Worm (Caenorhabditis elegans) whole organism, mixed stage, embryonic: ENCODE data around the gene sup-35.

Experiments used
- M03D4.4 ChIP-seq: sonication (generic microtip); optimal IDR thresholded peaks from 2 replicates; lab custom pipeline; 2017; ENCODE audit warnings: mild to moderate bottlenecking, missing genetic modification characterization, missing compliant biosample characterization
- bed-3 ChIP-seq: fragments of 200-800 bp; sonication (Bioruptor generic); optimal IDR thresholded peaks from 3 replicates; lab custom pipeline; 2018; ENCODE audit warnings: mild to moderate bottlenecking, missing genetic modification characterization, moderate library complexity, missing compliant biosample characterization
- blmp-1 ChIP-seq: fragments of 150-350 bp; optimal IDR thresholded peaks from 2 replicates; lab custom pipeline; 2014; ENCODE audit warnings: missing biosample characterization, missing genetic modification characterization
- ceh-39 ChIP-seq: fragments of 150-350 bp; optimal IDR thresholded peaks from 2 replicates; lab custom pipeline; 2014; ENCODE audit warnings: missing biosample characterization, missing genetic modification characterization
- ceh-43 ChIP-seq: fragments of 200-800 bp; sonication (Bioruptor generic); optimal IDR thresholded peaks from 2 replicates; lab custom pipeline; 2018; ENCODE audit warnings: mild to moderate bottlenecking, missing genetic modification characterization, moderate library complexity, missing compliant biosample characterization
- ces-1 ChIP-seq: fragments of 150-350 bp; optimal IDR thresholded peaks from 2 replicates; lab custom pipeline; 2014; ENCODE audit warnings: missing biosample characterization, missing genetic modification reagents, missing genetic modification characterization
- cnd-1 ChIP-seq: fragments of 200-800 bp; sonication (Bioruptor generic); optimal IDR thresholded peaks from 2 replicates; lab custom pipeline; 2018; ENCODE audit warnings: mild to moderate bottlenecking, missing genetic modification characterization, missing compliant biosample characterization
- drap-1 ChIP-seq: fragments of 200-800 bp; sonication (Bioruptor generic); optimal IDR thresholded peaks from 3 replicates; lab custom pipeline; 2018; ENCODE audit warnings: mild to moderate bottlenecking, missing genetic modification characterization, missing compliant biosample characterization
- elt-1 ChIP-seq: sonication (generic microtip); optimal IDR thresholded peaks from 2 replicates; lab custom pipeline; 2017; ENCODE audit warnings: missing genetic modification characterization, mild to moderate bottlenecking, missing compliant biosample characterization, antibody characterized with exemption, moderate library complexity, borderline replicate concordance; ENCODE audit not compliant: insufficient read depth
- flh-1 ChIP-seq: fragments of 200-800 bp; sonication (Bioruptor generic); optimal IDR thresholded peaks from 2 replicates; lab custom pipeline; 2018; ENCODE audit warnings: mild to moderate bottlenecking, missing genetic modification characterization, moderate library complexity, missing compliant biosample characterization
- ham-2 ChIP-seq: fragments of 200-800 bp; sonication (Bioruptor generic); optimal IDR thresholded peaks from 2 replicates; lab custom pipeline; 2018; ENCODE audit warnings: mild to moderate bottlenecking, missing genetic modification characterization, missing compliant biosample characterization
- hlh-1 ChIP-seq: fragments of 150-350 bp; optimal IDR thresholded peaks from 2 replicates; lab custom pipeline; 2014; ENCODE audit warnings: missing biosample characterization, missing genetic modification reagents, missing genetic modification characterization
- lin-13 ChIP-seq: fragments of 150-350 bp; optimal IDR thresholded peaks from 2 replicates; lab custom pipeline; 2014; ENCODE audit warnings: missing biosample characterization, missing genetic modification characterization
- lin-32 ChIP-seq: fragments of 200-800 bp; sonication (Bioruptor generic); optimal IDR thresholded peaks from 2 replicates; lab custom pipeline; 2018; ENCODE audit warnings: mild to moderate bottlenecking, missing genetic modification characterization, missing compliant biosample characterization
- lsy-2 ChIP-seq: fragments of 150-350 bp; optimal IDR thresholded peaks from 2 replicates; lab custom pipeline; 2014; ENCODE audit warnings: missing biosample characterization, missing genetic modification characterization
- mab-5 ChIP-seq: fragments of 150-350 bp; optimal IDR thresholded peaks from 2 replicates; lab custom pipeline; 2014; ENCODE audit warnings: missing biosample characterization, missing genetic modification characterization
- mep-1 ChIP-seq: fragments of 150-350 bp; optimal IDR thresholded peaks from 2 replicates; lab custom pipeline; 2017; ENCODE audit warnings: missing biosample characterization, missing genetic modification reagents, missing genetic modification characterization, inconsistent platforms
- nhr-12 ChIP-seq: fragments of 150-350 bp; optimal IDR thresholded peaks from 2 replicates; lab custom pipeline; 2014; ENCODE audit warnings: missing biosample characterization, missing genetic modification characterization
- nhr-237 ChIP-seq: fragments of 150-350 bp; optimal IDR thresholded peaks from 2 replicates; lab custom pipeline; 2014; ENCODE audit warnings: missing biosample characterization, missing genetic modification characterization
- nhr-28 ChIP-seq: fragments of 150-350 bp; optimal IDR thresholded peaks from 2 replicates; lab custom pipeline; 2014; ENCODE audit warnings: missing biosample characterization, missing genetic modification characterization
- nhr-76 ChIP-seq: sonication (generic microtip); optimal IDR thresholded peaks from 2 replicates; lab custom pipeline; 2017; ENCODE audit warnings: missing biosample characterization, missing genetic modification characterization
- pha-4 ChIP-seq: fragments of 150-350 bp; optimal IDR thresholded peaks from 2 replicates; lab custom pipeline; 2018; ENCODE audit warnings: missing biosample characterization, missing genetic modification reagents, missing genetic modification characterization
- sem-2 ChIP-seq: fragments of 200-800 bp; sonication (Bioruptor generic); optimal IDR thresholded peaks from 2 replicates; lab custom pipeline; 2018; ENCODE audit warnings: mild to moderate bottlenecking, missing genetic modification characterization, missing compliant biosample characterization
- sptf-1 ChIP-seq: sonication (generic microtip); optimal IDR thresholded peaks from 2 replicates; lab custom pipeline; 2017; ENCODE audit warnings: mild to moderate bottlenecking, missing genetic modification characterization, moderate library complexity, missing compliant biosample characterization
- unc-120 ChIP-seq: sonication (generic microtip); optimal IDR thresholded peaks from 2 replicates; lab custom pipeline; 2017; ENCODE audit warnings: missing genetic modification characterization, missing compliant biosample characterization; ENCODE audit not compliant: poor library complexity, severe bottlenecking
- unc-39 ChIP-seq: fragments of 150-350 bp; optimal IDR thresholded peaks from 2 replicates; lab custom pipeline; 2014; ENCODE audit warnings: missing biosample characterization, missing genetic modification characterization
- unc-62 ChIP-seq: fragments of 150-350 bp; optimal IDR thresholded peaks from 2 replicates; lab custom pipeline; 2014; ENCODE audit warnings: missing biosample characterization, missing genetic modification reagents, missing genetic modification characterization
- zip-8 ChIP-seq: fragments of 150-350 bp; optimal IDR thresholded peaks from 2 replicates; lab custom pipeline; 2014; ENCODE audit warnings: missing biosample characterization, missing genetic modification characterization
- ztf-11 ChIP-seq: fragments of 150-350 bp; optimal IDR thresholded peaks from 2 replicates; lab custom pipeline; 2014; ENCODE audit warnings: missing biosample characterization, missing genetic modification characterization

Gene sup-35

ce11 chrIII:11070210-11070609 lies 48.8 kb downstream of the sup-35 start:
- no peak for TF ChIP-seq hlh-1 (tag; lab: Kevin White, UChicago)
- no peak for TF ChIP-seq ceh-43
- no peak for TF ChIP-seq ceh-39 (tag; lab: Kevin White, UChicago)
- no peak for TF ChIP-seq zip-8 (tag; lab: Kevin White, UChicago)

- TF ChIP-seq bed-3 (GFP tag; lab: Kevin White, UChicago) (no peak), blmp-1 (tag; lab: Kevin White, UChicago) (no peak), lsy-2 (tag; lab: Kevin White, UChicago) (no peak), lin-32 (no peak), nhr-12 (tag; lab: Kevin White, UChicago) (no peak), ceh-43 (no peak), pha-4 (tag; lab: Kevin White, UChicago) (no peak), zip-8 (tag; lab: Kevin White, UChicago) (no peak), mep-1 (tag; lab: Kevin White, UChicago) (no peak), mab-5 (tag; lab: Kevin White, UChicago) (no peak), cnd-1 (tag; lab: Kevin White, UChicago) (no peak), nhr-28 (tag; lab: Kevin White, UChicago) (no peak), hlh-1 (tag; lab: Kevin White, UChicago) (no peak), unc-120 (tag; lab: Kevin White, UChicago) (no peak), flh-1 (GFP tag; lab: Kevin White, UChicago) (no peak), ham-2 (GFP tag; lab: Kevin White, UChicago) (no peak), ces-1 (GFP tag; lab: Kevin White, UChicago) (no peak), drap-1 (GFP tag; lab: Kevin White, UChicago) (no peak), unc-62 (GFP tag; lab: Kevin White, UChicago) (no peak), unc-39 (tag; lab: Kevin White, UChicago) (no peak)
Measured at ce11 chrIII:11069265-11069664, 49.8 kb downstream of the sup-35 start.

ce11 chrIII:11068553-11068952 lies 50.5 kb downstream of the sup-35 start, which contains the start of gene W09D6.1:
Gene W09D6.1 (plus strand): TSS chrIII:11068853.
- TF ChIP-seq ces-1 (GFP tag; lab: Kevin White, UChicago): no peak
- TF ChIP-seq sem-2: no peak
- TF ChIP-seq elt-1 (tag; lab: Kevin White, UChicago): no peak
- TF ChIP-seq nhr-237 (tag; lab: Kevin White, UChicago): no peak
- TF ChIP-seq blmp-1 (tag; lab: Kevin White, UChicago): no peak
- no peak for TF ChIP-seq sptf-1 (tag; lab: Kevin White, UChicago)

ce11 chrIII:11066691-11067090 lies 52.3 kb downstream of the sup-35 start:
- TF ChIP-seq blmp-1 (tag; lab: Kevin White, UChicago) (no peak), M03D4.4 (tag; lab: Kevin White, UChicago) (peak; percentile 19), nhr-76 (no peak), lin-13 (tag; lab: Kevin White, UChicago) (peak; percentile 8), bed-3 (GFP tag; lab: Kevin White, UChicago) (peak; percentile 12), sptf-1 (tag; lab: Kevin White, UChicago) (peak; percentile 29), ztf-11 (peak; percentile 43), ces-1 (GFP tag; lab: Kevin White, UChicago) (peak; percentile 14), unc-120 (tag; lab: Kevin White, UChicago) (peak; percentile 54)
